Fruit fly (Drosophila melanogaster) whole organism, embryonic: ENCODE data around the gene msd1.

Source experiments
- Aef1 ChIP-seq: fragments of 200-800 bp; sonication (Bioruptor generic); IDR thresholded peaks from 3 replicates; pipeline ENCODE4 v1.3.6; 2022; ENCODE audit warnings: missing biosample characterization, missing genetic modification characterization
- Blimp-1 ChIP-seq: fragments of 200-800 bp; sonication (Bioruptor generic); optimal IDR thresholded peaks from 3 replicates; lab custom pipeline; 2018; ENCODE audit warnings: missing biosample characterization, missing genetic modification characterization, mild to moderate bottlenecking, moderate library complexity, missing genetic modification reagents
- CG10147 ChIP-seq: fragments of 200-800 bp; sonication (Bioruptor generic); optimal IDR thresholded peaks from 2 replicates; lab custom pipeline; 2019; ENCODE audit warnings: missing biosample characterization, mild to moderate bottlenecking, missing genetic modification characterization, moderate library complexity
- CG11696 ChIP-seq: fragments of 200-800 bp; sonication (Bioruptor generic); IDR thresholded peaks from 2 replicates; pipeline ENCODE4 v1.3.6; 2022; ENCODE audit warnings: missing biosample characterization, missing genetic modification characterization
- CG12236 ChIP-seq: fragments of 200-800 bp; sonication (Bioruptor generic); optimal IDR thresholded peaks from 2 replicates; lab custom pipeline; 2016; ENCODE audit warnings: missing biosample characterization, missing genetic modification characterization
- CG14050 ChIP-seq: fragments of 200-800 bp; sonication (Bioruptor generic); IDR thresholded peaks from 3 replicates; pipeline ENCODE4 v1.3.6; 2022; ENCODE audit warnings: missing biosample characterization, missing genetic modification characterization
- CG15073 ChIP-seq: fragments of 200-800 bp; sonication (Bioruptor generic); optimal IDR thresholded peaks from 2 replicates; lab custom pipeline; 2016; ENCODE audit warnings: missing biosample characterization, missing genetic modification characterization
- CG15514 ChIP-seq: fragments of 200-800 bp; sonication (Bioruptor generic); optimal IDR thresholded peaks from 3 replicates; lab custom pipeline; 2017; ENCODE audit warnings: missing biosample characterization, missing genetic modification characterization, mild to moderate bottlenecking, moderate library complexity, missing genetic modification reagents
- CG15601 ChIP-seq: fragments of 200-800 bp; sonication (Bioruptor generic); optimal IDR thresholded peaks from 3 replicates; lab custom pipeline; 2019; ENCODE audit warnings: missing biosample characterization, mild to moderate bottlenecking, missing genetic modification characterization, moderate library complexity
- CG17612 ChIP-seq: fragments of 200-800 bp; sonication (Bioruptor generic); IDR thresholded peaks from 2 replicates; pipeline ENCODE4 v1.3.6; 2022; ENCODE audit warnings: missing biosample characterization, missing genetic modification characterization
- CG30020 ChIP-seq: fragments of 200-800 bp; optimal IDR thresholded peaks from 2 replicates; lab custom pipeline; 2019; ENCODE audit warnings: missing biosample characterization, mild to moderate bottlenecking, missing genetic modification characterization, moderate library complexity
- CG3163 ChIP-seq: fragments of 200-800 bp; sonication (Bioruptor generic); optimal IDR thresholded peaks from 3 replicates; lab custom pipeline; 2016; ENCODE audit warnings: missing biosample characterization, missing genetic modification characterization
- CG3995 ChIP-seq: fragments of 200-800 bp; sonication (Bioruptor generic); optimal IDR thresholded peaks from 3 replicates; lab custom pipeline; 2016; ENCODE audit warnings: missing biosample characterization, missing genetic modification characterization
- CG42726 ChIP-seq: fragments of 200-800 bp; sonication (Bioruptor generic); IDR thresholded peaks from 2 replicates; pipeline ENCODE4 v1.3.6; 2022; ENCODE audit warnings: missing biosample characterization, missing genetic modification characterization; ENCODE audit not compliant: partially characterized antibody
- CG5953 ChIP-seq: fragments of 200-800 bp; sonication (Bioruptor generic); IDR thresholded peaks from 2 replicates; pipeline ENCODE4 v1.3.6; 2022; ENCODE audit warnings: missing biosample characterization, missing genetic modification characterization
- CG7556 ChIP-seq: fragments of 200-800 bp; sonication (Bioruptor generic); optimal IDR thresholded peaks from 2 replicates; lab custom pipeline; 2017; ENCODE audit warnings: missing biosample characterization, mild to moderate bottlenecking, missing genetic modification characterization
- CG9215 ChIP-seq: fragments of 200-800 bp; sonication (Bioruptor generic); IDR thresholded peaks from 2 replicates; pipeline ENCODE4 v1.3.6; 2022; ENCODE audit warnings: missing biosample characterization, missing genetic modification characterization
- Deaf1 ChIP-seq: fragments of 200-800 bp; optimal IDR thresholded peaks from 3 replicates; lab custom pipeline; 2019; ENCODE audit warnings: missing biosample characterization, mild to moderate bottlenecking, missing genetic modification characterization, moderate library complexity
- Mad ChIP-seq: fragments of 200-800 bp; sonication (Bioruptor generic); optimal IDR thresholded peaks from 2 replicates; lab custom pipeline; 2016; ENCODE audit warnings: missing biosample characterization, missing genetic modification characterization
- Oli ChIP-seq: fragments of 200-800 bp; sonication (Bioruptor generic); optimal IDR thresholded peaks from 2 replicates; lab custom pipeline; 2018; ENCODE audit warnings: missing biosample characterization, mild to moderate bottlenecking, missing genetic modification characterization, moderate library complexity
- Optix ChIP-seq: fragments of 200-800 bp; sonication (Bioruptor generic); IDR thresholded peaks from 3 replicates; pipeline ENCODE4 v1.3.6; 2022; ENCODE audit warnings: missing biosample characterization, missing genetic modification characterization
- Ravus ChIP-seq: fragments of 200-800 bp; sonication (Bioruptor generic); IDR thresholded peaks from 2 replicates; pipeline ENCODE4 v1.3.6; 2022; ENCODE audit warnings: missing biosample characterization, missing genetic modification characterization
- Trl ChIP-seq, 3 experiments: fragments of >200 bp in 2 of 3; fragments of 200-800 bp in 1 of 3; sonication (Bioruptor generic) in 1 of 3; optimal IDR thresholded peaks; 2 replicates in 1 of 3; 3 replicates in 2 of 3; lab custom pipeline; 2016 to 2017; ENCODE audit warnings: missing biosample characterization in 1 of 3, missing genetic modification characterization in 1 of 3
- Xbp1 ChIP-seq: fragments of 200-800 bp; sonication (Bioruptor generic); optimal IDR thresholded peaks from 3 replicates; lab custom pipeline; 2016; ENCODE audit warnings: missing biosample characterization, mild to moderate bottlenecking, missing genetic modification characterization
- abd-A ChIP-seq: fragments of 200-800 bp; sonication (Bioruptor generic); optimal IDR thresholded peaks from 3 replicates; lab custom pipeline; 2019; ENCODE audit warnings: missing biosample characterization, mild to moderate bottlenecking, missing genetic modification characterization, moderate library complexity
- al ChIP-seq: fragments of 200-800 bp; sonication (Bioruptor generic); IDR thresholded peaks from 2 replicates; pipeline ENCODE4 v1.3.6; 2022; ENCODE audit warnings: missing biosample characterization, missing genetic modification characterization
- amos ChIP-seq: fragments of 200-800 bp; sonication (Bioruptor generic); IDR thresholded peaks from 2 replicates; pipeline ENCODE4 v1.3.6; 2022; ENCODE audit warnings: missing biosample characterization, missing genetic modification characterization; ENCODE audit not compliant: partially characterized antibody
- bab2 ChIP-seq: fragments of 200-800 bp; sonication (Bioruptor generic); optimal IDR thresholded peaks from 2 replicates; lab custom pipeline; 2016; ENCODE audit warnings: missing biosample characterization, missing genetic modification characterization
- bsh ChIP-seq, 2 experiments: fragments of 200-800 bp; sonication (Bioruptor generic); optimal IDR thresholded peaks; 2 replicates each; lab custom pipeline; 2017 to 2018; ENCODE audit warnings: mild to moderate bottlenecking in 2 of 2, missing biosample characterization in 2 of 2, missing genetic modification characterization in 2 of 2, moderate library complexity in 1 of 2
- danr ChIP-seq: fragments of 200-800 bp; sonication (Bioruptor generic); IDR thresholded peaks from 2 replicates; pipeline ENCODE4 v1.3.6; 2022; ENCODE audit warnings: missing biosample characterization, missing genetic modification characterization
- disco-r ChIP-seq: fragments of 200-800 bp; sonication (Bioruptor generic); optimal IDR thresholded peaks from 2 replicates; lab custom pipeline; 2016; ENCODE audit warnings: missing biosample characterization, missing genetic modification characterization
- dpn ChIP-seq, 2 experiments: fragments of 200-800 bp; sonication (Bioruptor generic); optimal IDR thresholded peaks; 3 replicates each; lab custom pipeline; 2016; ENCODE audit warnings: missing biosample characterization in 2 of 2, missing genetic modification characterization in 2 of 2
- ems ChIP-seq: fragments of 200-800 bp; sonication (Bioruptor generic); optimal IDR thresholded peaks from 3 replicates; lab custom pipeline; 2016; ENCODE audit warnings: missing biosample characterization, missing genetic modification characterization
- eve ChIP-seq, 2 experiments: fragments of >200 bp; optimal IDR thresholded peaks; 2 replicates each; lab custom pipeline; 2017; ENCODE audit warnings: missing biosample characterization in 2 of 2, missing genetic modification characterization in 2 of 2
- fd102C ChIP-seq: fragments of 200-800 bp; sonication (Bioruptor generic); optimal IDR thresholded peaks from 2 replicates; lab custom pipeline; 2018; ENCODE audit warnings: missing biosample characterization, mild to moderate bottlenecking, missing genetic modification characterization, moderate library complexity
- fu2 ChIP-seq: fragments of 200-800 bp; sonication (Bioruptor generic); optimal IDR thresholded peaks from 2 replicates; lab custom pipeline; 2016; ENCODE audit warnings: missing biosample characterization, missing genetic modification characterization
- grau ChIP-seq: fragments of 200-800 bp; optimal IDR thresholded peaks from 3 replicates; lab custom pipeline; 2019; ENCODE audit warnings: missing biosample characterization, mild to moderate bottlenecking, missing genetic modification characterization, moderate library complexity
- grn ChIP-seq: fragments of 200-800 bp; sonication (Bioruptor generic); optimal IDR thresholded peaks from 3 replicates; lab custom pipeline; 2017; ENCODE audit warnings: missing biosample characterization, missing genetic modification characterization
- her ChIP-seq: fragments of 200-800 bp; sonication (Bioruptor generic); optimal IDR thresholded peaks from 2 replicates; lab custom pipeline; 2016; ENCODE audit warnings: missing biosample characterization, missing genetic modification characterization
- jigr1 ChIP-seq: fragments of 200-800 bp; sonication (Bioruptor generic); IDR thresholded peaks from 3 replicates; pipeline ENCODE4 v1.3.6; 2022; ENCODE audit warnings: missing biosample characterization, missing genetic modification characterization
- lmd ChIP-seq: fragments of 200-800 bp; sonication (Bioruptor generic); IDR thresholded peaks from 2 replicates; pipeline ENCODE4 v1.3.6; 2022; ENCODE audit warnings: missing biosample characterization, missing genetic modification characterization
- lov ChIP-seq, 2 experiments: fragments of 200-800 bp in 1 of 2; fragments of >200 bp in 1 of 2; sonication (Bioruptor generic) in 1 of 2; IDR thresholded peaks in 1 of 2; optimal IDR thresholded peaks in 1 of 2; 2 replicates in 1 of 2; 3 replicates in 1 of 2; pipeline versions ENCODE4 v1.3.6 to Lab custom; 2017 to 2022; ENCODE audit warnings: missing biosample characterization in 1 of 2, missing genetic modification characterization in 1 of 2
- luna ChIP-seq: fragments of 200-800 bp; sonication (Bioruptor generic); optimal IDR thresholded peaks from 2 replicates; lab custom pipeline; 2016; ENCODE audit warnings: missing biosample characterization, missing genetic modification characterization
- pfk ChIP-seq: fragments of 200-800 bp; sonication (Bioruptor generic); optimal IDR thresholded peaks from 2 replicates; lab custom pipeline; 2018; ENCODE audit warnings: missing biosample characterization, mild to moderate bottlenecking, missing genetic modification characterization, moderate library complexity
- sens ChIP-seq: fragments of 200-800 bp; sonication (Bioruptor generic); peaks from one replicate; lab custom pipeline; 2016; ENCODE audit warnings: missing biosample characterization, missing genetic modification characterization
- slp2 ChIP-seq: fragments of 200-800 bp; sonication (Bioruptor generic); optimal IDR thresholded peaks from 2 replicates; lab custom pipeline; 2016; ENCODE audit warnings: missing biosample characterization, missing genetic modification characterization
- sug ChIP-seq: fragments of 200-800 bp; optimal IDR thresholded peaks from 2 replicates; lab custom pipeline; 2019; ENCODE audit warnings: missing biosample characterization, mild to moderate bottlenecking, missing genetic modification characterization, moderate library complexity
- tx ChIP-seq: fragments of 200-800 bp; sonication (Bioruptor generic); optimal IDR thresholded peaks from 2 replicates; lab custom pipeline; 2016; ENCODE audit warnings: missing biosample characterization, missing genetic modification characterization
- vnd ChIP-seq: fragments of 200-800 bp; sonication (Bioruptor generic); IDR thresholded peaks from 3 replicates; pipeline ENCODE4 v1.3.6; 2022; ENCODE audit warnings: missing biosample characterization, missing genetic modification characterization; ENCODE audit not compliant: partially characterized antibody
- wdn ChIP-seq: fragments of 200-800 bp; sonication (Bioruptor generic); IDR thresholded peaks from 2 replicates; pipeline ENCODE4 v1.3.6; 2022; ENCODE audit warnings: missing biosample characterization, missing genetic modification characterization

Gene msd1

DNA sequence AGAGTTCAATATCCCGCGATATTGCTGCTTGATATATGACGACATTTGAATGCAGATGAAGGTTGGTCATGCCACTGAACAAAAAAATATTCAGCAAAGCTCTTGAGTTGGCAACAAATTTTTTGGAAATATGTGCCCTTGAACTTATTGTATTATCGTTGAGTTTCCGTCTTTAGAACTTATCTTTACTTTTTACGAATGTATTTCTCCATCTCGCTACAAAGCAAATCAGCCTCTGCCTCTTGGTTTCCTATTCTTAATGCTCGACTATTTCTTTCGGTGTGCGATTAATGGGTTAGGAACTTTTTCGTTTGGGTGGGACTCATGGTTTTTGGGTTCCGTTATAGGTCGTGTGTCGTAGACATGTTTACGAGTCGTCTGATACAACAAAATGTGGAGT, 8.4 kb upstream of the msd1 start (continued):
- TF ChIP-seq CG3163 (peak; percentile 54), lmd (GFP tag; lab: Robert Waterston, UW) (peak; percentile 55), her (peak; percentile 59), Trl (optimal IDR thresholded peaks at IDR 0.05; lab: Kevin White, UChicago) (no peak), Trl (GFP tag; optimal IDR thresholded peaks at IDR 0.05; lab: Kevin White, UChicago) (peak; percentile 57), dpn (GFP tag; optimal IDR thresholded peaks at IDR 0.05; lab: Kevin White, UChicago) (peak; percentile 60 to 75), Oli (tag; lab: Kevin White, UChicago) (peak; percentile 82), CG30020 (tag; lab: Kevin White, UChicago) (peak; percentile 43), fd102C (GFP tag; lab: Kevin White, UChicago) (no peak), slp2 (GFP tag; lab: Kevin White, UChicago) (peak; percentile 69), CG7556 (peak; percentile 57), danr (GFP tag; lab: Robert Waterston, UW) (peak; percentile 42; the same call in 1 of the 2 replicates), fu2 (GFP tag; lab: Kevin White, UChicago) (peak; percentile 51), CG14050 (GFP tag; lab: Robert Waterston, UW) (peak; percentile 48; the same call in 1 of the 3 replicates), CG17612 (GFP tag; lab: Robert Waterston, UW) (no peak), disco-r (GFP tag; lab: Kevin White, UChicago) (no peak), sens (GFP tag; lab: Kevin White, UChicago) (peak; percentile 96), CG5953 (GFP tag; lab: Robert Waterston, UW) (peak; percentile 43; the same call in 1 of the 2 replicates), bsh (GFP tag; optimal IDR thresholded peaks at IDR 0.05; lab: Kevin White, UChicago) (peak in 1 of 2 experiments; percentile 95), bab2 (GFP tag; lab: Kevin White, UChicago) (peak; percentile 33), tx (GFP tag; lab: Kevin White, UChicago) (peak; percentile 56), luna (GFP tag; lab: Kevin White, UChicago) (no peak), CG15073 (GFP tag; lab: Kevin White, UChicago) (no peak), amos (GFP tag; lab: Robert Waterston, UW) (no peak), CG11696 (GFP tag; lab: Robert Waterston, UW) (peak; percentile 54; the same call in 1 of the 2 replicates), jigr1 (GFP tag; lab: Robert Waterston, UW) (no peak), Aef1 (GFP tag; lab: Robert Waterston, UW) (no peak; the same call in 2 of the 3 replicates), al (GFP tag; lab: Robert Waterston, UW) (peak; percentile 15; the same call in 1 of the 2 replicates), grn (GFP tag; lab: Kevin White, UChicago) (peak; percentile 4), Deaf1 (tag; lab: Kevin White, UChicago) (peak; percentile 44), Optix (GFP tag; lab: Robert Waterston, UW) (peak; percentile 60; the same call in 1 of the 3 replicates), Mad (GFP tag; lab: Kevin White, UChicago) (peak; percentile 40), CG3995 (GFP tag; lab: Kevin White, UChicago) (no peak), CG15514 (GFP tag; lab: Kevin White, UChicago) (no peak), vnd (GFP tag; lab: Robert Waterston, UW) (no peak), pfk (GFP tag; lab: Kevin White, UChicago) (no peak), eve (GFP tag; optimal IDR thresholded peaks at IDR 0.05; lab: Kevin White, UChicago) (no peak), CG42726 (GFP tag; lab: Robert Waterston, UW) (no peak), abd-A (no peak), ems (GFP tag; lab: Kevin White, UChicago) (peak; percentile 22), CG12236 (GFP tag; lab: Kevin White, UChicago) (peak; percentile 67), grau (peak; percentile 77), Blimp-1 (GFP tag; lab: Kevin White, UChicago) (peak; percentile 88), lov (optimal IDR thresholded peaks at IDR 0.05; lab: Kevin White, UChicago) (no peak), lov (GFP tag; IDR thresholded peaks at IDR 0.05; lab: Robert Waterston, UW) (peak; percentile 44; the same call in 1 of the 3 replicates), Ravus (no peak), CG9215 (no peak), sug (no peak), Xbp1 (GFP tag; lab: Kevin White, UChicago) (peak; percentile 75), wdn (no peak), CG15601 (tag; lab: Kevin White, UChicago) (peak; percentile 90), CG10147 (GFP tag; lab: Kevin White, UChicago) (peak; percentile 44)
